Fruit fly (Drosophila melanogaster) whole organism, prepupa: Measurements from ENCODE around the gene BtbVII.

Experiments
- CG10631 ChIP-seq: fragments of 200-800 bp; sonication (Bioruptor generic); optimal IDR thresholded peaks from 2 replicates; lab custom pipeline; 2016; ENCODE audit warnings: missing biosample characterization, missing genetic modification characterization
- CG11762 ChIP-seq: fragments of 200-800 bp; sonication (Bioruptor generic); optimal IDR thresholded peaks from 3 replicates; lab custom pipeline; 2016; ENCODE audit warnings: missing biosample characterization, missing genetic modification characterization; ENCODE audit not compliant: insufficient read depth
- CG11902 ChIP-seq: fragments of 200-800 bp; sonication (Bioruptor generic); optimal IDR thresholded peaks from 3 replicates; lab custom pipeline; 2016; ENCODE audit warnings: missing biosample characterization, missing genetic modification characterization
- CG15336 ChIP-seq: fragments of 200-800 bp; sonication (Bioruptor generic); IDR thresholded peaks from 2 replicates; pipeline ENCODE4 v1.3.6; 2022; ENCODE audit warnings: missing biosample characterization, missing genetic modification characterization
- CG16779 ChIP-seq: fragments of 200-800 bp; sonication (Bioruptor generic); optimal IDR thresholded peaks from 3 replicates; lab custom pipeline; 2017; ENCODE audit warnings: missing biosample characterization, mild to moderate bottlenecking, missing genetic modification characterization
- CG3032 ChIP-seq: fragments of 200-800 bp; optimal IDR thresholded peaks from 2 replicates; lab custom pipeline; 2019; ENCODE audit warnings: missing biosample characterization, mild to moderate bottlenecking, missing genetic modification characterization, moderate library complexity
- CG31627 ChIP-seq: fragments of 200-800 bp; sonication (Bioruptor generic); optimal IDR thresholded peaks from 3 replicates; lab custom pipeline; 2016; ENCODE audit warnings: missing biosample characterization, missing genetic modification characterization
- CG32006 ChIP-seq: fragments of 200-800 bp; sonication (Bioruptor generic); optimal IDR thresholded peaks from 3 replicates; lab custom pipeline; 2017; ENCODE audit warnings: missing biosample characterization, mild to moderate bottlenecking, missing genetic modification characterization
- CG6163 ChIP-seq: fragments of 200-800 bp; sonication (Bioruptor generic); IDR thresholded peaks from 3 replicates; pipeline ENCODE4 v1.3.6; 2022; ENCODE audit warnings: missing biosample characterization, missing genetic modification characterization
- CG6792 ChIP-seq: fragments of 200-800 bp; sonication (Bioruptor generic); optimal IDR thresholded peaks from 3 replicates; lab custom pipeline; 2016; ENCODE audit warnings: missing biosample characterization, missing genetic modification characterization
- CG6808 ChIP-seq: fragments of 200-800 bp; sonication (Bioruptor generic); optimal IDR thresholded peaks from 3 replicates; lab custom pipeline; 2017; ENCODE audit warnings: missing biosample characterization, missing genetic modification characterization, mild to moderate bottlenecking, moderate library complexity, missing genetic modification reagents
- CG6854 ChIP-seq: fragments of 200-800 bp; sonication (Bioruptor generic); optimal IDR thresholded peaks from 2 replicates; lab custom pipeline; 2017; ENCODE audit warnings: missing biosample characterization, mild to moderate bottlenecking, missing genetic modification characterization
- CG7368 ChIP-seq: fragments of 200-800 bp; sonication (Bioruptor generic); optimal IDR thresholded peaks from 3 replicates; lab custom pipeline; 2016; ENCODE audit warnings: missing biosample characterization, missing genetic modification characterization
- CG8119 ChIP-seq: fragments of 200-800 bp; sonication (Bioruptor generic); IDR thresholded peaks from 3 replicates; pipeline ENCODE4 v1.3.6; 2022; ENCODE audit warnings: missing biosample characterization, missing genetic modification characterization
- CG8319 ChIP-seq: fragments of 200-800 bp; sonication (Bioruptor generic); optimal IDR thresholded peaks from 3 replicates; lab custom pipeline; 2016; ENCODE audit warnings: missing biosample characterization, missing genetic modification characterization
- CG8632 ChIP-seq: fragments of 200-800 bp; sonication (Bioruptor generic); optimal IDR thresholded peaks from 3 replicates; lab custom pipeline; 2016; ENCODE audit warnings: missing biosample characterization, missing genetic modification characterization
- CG9139 ChIP-seq: fragments of 200-800 bp; sonication (Bioruptor generic); optimal IDR thresholded peaks from 3 replicates; lab custom pipeline; 2017; ENCODE audit warnings: missing biosample characterization, mild to moderate bottlenecking, missing genetic modification characterization
- Eip75B ChIP-seq: fragments of 200-800 bp; sonication (Bioruptor generic); optimal IDR thresholded peaks from 3 replicates; lab custom pipeline; 2016; ENCODE audit warnings: missing biosample characterization, missing genetic modification characterization
- Eip93F ChIP-seq: fragments of 200-800 bp; sonication (Bioruptor generic); optimal IDR thresholded peaks from 2 replicates; lab custom pipeline; 2016; ENCODE audit warnings: missing biosample characterization, mild to moderate bottlenecking, missing genetic modification characterization
- Ets21C ChIP-seq: fragments of 200-800 bp; sonication (Bioruptor generic); optimal IDR thresholded peaks from 3 replicates; lab custom pipeline; 2016; ENCODE audit warnings: missing biosample characterization, missing genetic modification characterization
- Ets96B ChIP-seq: fragments of 200-800 bp; optimal IDR thresholded peaks from 2 replicates; lab custom pipeline; 2019; ENCODE audit warnings: missing biosample characterization, mild to moderate bottlenecking, missing genetic modification characterization, moderate library complexity
- Gug ChIP-seq: fragments of 200-800 bp; sonication (Bioruptor generic); IDR thresholded peaks from 2 replicates; pipeline ENCODE4 v1.3.6; 2022; ENCODE audit warnings: missing biosample characterization, missing genetic modification characterization
- Hr38 ChIP-seq: sonication (Bioruptor generic); optimal IDR thresholded peaks from 2 replicates; lab custom pipeline; 2016; ENCODE audit warnings: missing biosample characterization, missing genetic modification characterization
- Lpt ChIP-seq: fragments of 200-800 bp; sonication (Bioruptor generic); optimal IDR thresholded peaks from 3 replicates; lab custom pipeline; 2016; ENCODE audit warnings: missing biosample characterization, missing genetic modification characterization
- OdsH ChIP-seq: fragments of 200-800 bp; sonication (Bioruptor generic); optimal IDR thresholded peaks from 3 replicates; lab custom pipeline; 2016; ENCODE audit warnings: missing biosample characterization, missing genetic modification characterization
- Smox ChIP-seq: fragments of 200-800 bp; sonication (Bioruptor generic); optimal IDR thresholded peaks from 3 replicates; lab custom pipeline; 2016; ENCODE audit warnings: missing biosample characterization, missing genetic modification characterization
- Sox14 ChIP-seq: fragments of 200-800 bp; sonication (Bioruptor generic); optimal IDR thresholded peaks from 3 replicates; lab custom pipeline; 2016; ENCODE audit warnings: missing biosample characterization, missing genetic modification characterization
- dac ChIP-seq: fragments of 200-800 bp; sonication (Bioruptor generic); optimal IDR thresholded peaks from 2 replicates; lab custom pipeline; 2017; ENCODE audit warnings: missing biosample characterization, mild to moderate bottlenecking, missing genetic modification characterization
- dsx ChIP-seq: fragments of 200-800 bp; optimal IDR thresholded peaks from 3 replicates; lab custom pipeline; 2019; ENCODE audit warnings: missing biosample characterization, mild to moderate bottlenecking, missing genetic modification characterization, moderate library complexity; ENCODE audit not compliant: poor library complexity, severe bottlenecking
- fd59A ChIP-seq: fragments of 200-800 bp; sonication (Bioruptor generic); optimal IDR thresholded peaks from 2 replicates; lab custom pipeline; 2017; ENCODE audit warnings: missing biosample characterization, mild to moderate bottlenecking, missing genetic modification characterization, missing genetic modification reagents
- fd85E ChIP-seq: fragments of 200-800 bp; sonication (Bioruptor generic); optimal IDR thresholded peaks from 3 replicates; lab custom pipeline; 2016; ENCODE audit warnings: missing biosample characterization, missing genetic modification characterization
- salr ChIP-seq, 2 experiments: fragments of 200-800 bp; sonication (Bioruptor generic); optimal IDR thresholded peaks; 3 replicates each; lab custom pipeline; 2016 to 2018; ENCODE audit warnings: missing biosample characterization in 2 of 2, missing genetic modification characterization in 2 of 2, mild to moderate bottlenecking in 1 of 2
- spab ChIP-seq: fragments of 200-800 bp; sonication (Bioruptor generic); optimal IDR thresholded peaks from 2 replicates; lab custom pipeline; 2017; ENCODE audit warnings: missing biosample characterization, mild to moderate bottlenecking, missing genetic modification characterization, missing genetic modification reagents
- svp ChIP-seq: fragments of 200-800 bp; sonication (Bioruptor generic); peaks from one replicate; lab custom pipeline; 2016; ENCODE audit warnings: missing biosample characterization, missing genetic modification characterization

The BtbVII gene

dm6 chr3L:3179474-3179873, 31.0 kb downstream of the BtbVII start (continued):
- TF ChIP-seq CG32006 (GFP tag; lab: Kevin White, UChicago) (peak; percentile 85), Sox14 (peak; percentile 93), svp (GFP tag; lab: Kevin White, UChicago) (no peak), Eip93F (GFP tag; lab: Kevin White, UChicago) (peak; percentile 86), fd85E (GFP tag; lab: Kevin White, UChicago) (peak; percentile 67), CG16779 (tag; lab: Kevin White, UChicago) (peak; percentile 82), dac (peak; percentile 35), spab (peak; percentile 92), CG8632 (GFP tag; lab: Kevin White, UChicago) (peak; percentile 90), Hr38 (no peak), CG15336 (GFP tag; lab: Robert Waterston, UW) (peak; percentile 88), OdsH (GFP tag; lab: Kevin White, UChicago) (no peak), Ets96B (tag; lab: Kevin White, UChicago) (peak; percentile 95), CG10631 (GFP tag; lab: Kevin White, UChicago) (no peak), Eip75B (peak; percentile 96), Ets21C (peak; percentile 88)

dm6 chr3L:3184104-3184503, 35.7 kb downstream of the BtbVII start, which contains the start of gene CG42494:
Gene CG42494 (plus strand): TSS chr3L:3184404.
- TF ChIP-seq salr (GFP tag; optimal IDR thresholded peaks at IDR 0.05; lab: Kevin White, UChicago) (no peak), fd59A (GFP tag; lab: Kevin White, UChicago) (no peak), fd85E (GFP tag; lab: Kevin White, UChicago) (no peak), CG11762 (GFP tag; lab: Kevin White, UChicago) (no peak), CG7368 (GFP tag; lab: Kevin White, UChicago) (no peak), dsx (no peak), CG8119 (GFP tag; lab: Robert Waterston, UW) (no peak), CG6163 (no peak)

dm6 chr3L:3186364-3186763, 37.9 kb downstream of the BtbVII start, which contains the start of gene CG32284:
Gene CG32284 (plus strand): TSS chr3L:3186664.
- TF ChIP-seq Lpt (GFP tag; lab: Kevin White, UChicago) (no peak), CG9139 (no peak), CG6792 (GFP tag; lab: Kevin White, UChicago) (no peak), CG31627 (no peak), CG8319 (GFP tag; lab: Kevin White, UChicago) (no peak), CG7368 (GFP tag; lab: Kevin White, UChicago) (no peak), CG6854 (GFP tag; lab: Kevin White, UChicago) (no peak)
- TF ChIP-seq, all 60 proteins: peak for 0

dm6 chr3L:3187263-3187662, 38.8 kb downstream of the BtbVII start, which contains the start of gene CG14957:
Gene CG14957 (plus strand): TSS chr3L:3187563.
- no peak for TF ChIP-seq CG8119 (GFP tag; lab: Robert Waterston, UW)
- peak; percentile 0 for TF ChIP-seq CG6854 (GFP tag; lab: Kevin White, UChicago)

dm6 chr3L:3189647-3190046, 41.2 kb downstream of the BtbVII start, which contains the start of the genes CG42525 and CG14958:
Gene CG42525 (minus strand): TSS chr3L:3189747.
Gene CG14958 (plus strand): TSS chr3L:3189978.
- TF ChIP-seq CG3032 (tag; lab: Kevin White, UChicago) (no peak), Gug (GFP tag; lab: Robert Waterston, UW) (no peak), CG6808 (no peak), Eip93F (GFP tag; lab: Kevin White, UChicago) (no peak), CG8119 (GFP tag; lab: Robert Waterston, UW) (no peak), CG11902 (GFP tag; lab: Kevin White, UChicago) (no peak), Smox (GFP tag; lab: Kevin White, UChicago) (no peak)
- TF ChIP-seq, all 60 proteins: peak for 0
